Fruit fly (Drosophila melanogaster) whole organism, embryonic: Measurements from ENCODE around the gene mib1.
A peak's percentile ranks its signal among the peaks of the same experiment; 100 is the strongest.

Source experiments
- Ada2b ChIP-seq: fragments of 200-800 bp; sonication (Bioruptor generic); IDR thresholded peaks from 2 replicates; pipeline ENCODE4 v1.3.6; 2022; ENCODE audit warnings: missing biosample characterization, missing genetic modification characterization
- Atf6 ChIP-seq: fragments of 200-800 bp; sonication (Bioruptor generic); IDR thresholded peaks from 2 replicates; pipeline ENCODE4 v1.3.6; 2022; ENCODE audit warnings: missing biosample characterization, missing genetic modification characterization
- CG10462 ChIP-seq: fragments of 200-800 bp; sonication (Bioruptor generic); optimal IDR thresholded peaks from 2 replicates; lab custom pipeline; 2016; ENCODE audit warnings: missing biosample characterization, missing genetic modification characterization
- CG11560 ChIP-seq: fragments of 200-800 bp; sonication (Bioruptor generic); IDR thresholded peaks from 3 replicates; pipeline ENCODE4 v1.3.6; 2022; ENCODE audit warnings: missing biosample characterization, missing genetic modification characterization
- CG12391 ChIP-seq: fragments of 200-800 bp; sonication (Bioruptor generic); optimal IDR thresholded peaks from 3 replicates; lab custom pipeline; 2018; ENCODE audit warnings: missing biosample characterization, mild to moderate bottlenecking, missing genetic modification characterization, moderate library complexity
- CG12659 ChIP-seq: fragments of 200-800 bp; sonication (Bioruptor generic); optimal IDR thresholded peaks from 3 replicates; lab custom pipeline; 2017; ENCODE audit warnings: mild to moderate bottlenecking, missing biosample characterization, missing genetic modification reagents, missing genetic modification characterization
- CG17361 ChIP-seq: fragments of 200-800 bp; sonication (Bioruptor generic); IDR thresholded peaks from 3 replicates; pipeline ENCODE4 v1.3.6; 2022; ENCODE audit warnings: missing biosample characterization, missing genetic modification characterization
- CG17802 ChIP-seq: fragments of 200-800 bp; sonication (Bioruptor generic); optimal IDR thresholded peaks from 2 replicates; lab custom pipeline; 2018; ENCODE audit warnings: missing biosample characterization, mild to moderate bottlenecking, missing genetic modification characterization, moderate library complexity
- CG18619 ChIP-seq: fragments of 200-800 bp; sonication (Bioruptor generic); optimal IDR thresholded peaks from 3 replicates; lab custom pipeline; 2017; ENCODE audit warnings: missing biosample characterization, mild to moderate bottlenecking, missing genetic modification characterization
- CG18764 ChIP-seq: fragments of 200-800 bp; sonication (Bioruptor generic); optimal IDR thresholded peaks from 3 replicates; lab custom pipeline; 2016; ENCODE audit warnings: missing biosample characterization, missing genetic modification characterization
- CG2875 ChIP-seq: fragments of 200-800 bp; sonication (Bioruptor generic); optimal IDR thresholded peaks from 2 replicates; lab custom pipeline; 2017; ENCODE audit warnings: missing biosample characterization, mild to moderate bottlenecking, missing genetic modification characterization, missing genetic modification reagents
- CG30403 ChIP-seq: fragments of 200-800 bp; sonication (Bioruptor generic); optimal IDR thresholded peaks from 3 replicates; lab custom pipeline; 2016; ENCODE audit warnings: missing biosample characterization, missing genetic modification characterization
- CG3995 ChIP-seq: fragments of 200-800 bp; sonication (Bioruptor generic); optimal IDR thresholded peaks from 3 replicates; lab custom pipeline; 2016; ENCODE audit warnings: missing biosample characterization, missing genetic modification characterization
- CG5245 ChIP-seq: fragments of 200-800 bp; sonication (Bioruptor generic); optimal IDR thresholded peaks from 3 replicates; lab custom pipeline; 2016; ENCODE audit warnings: missing biosample characterization, missing genetic modification characterization
- CG8388 ChIP-seq: fragments of 200-800 bp; sonication (Bioruptor generic); optimal IDR thresholded peaks from 2 replicates; lab custom pipeline; 2019; ENCODE audit warnings: missing biosample characterization, mild to moderate bottlenecking, missing genetic modification characterization, moderate library complexity
- CG9437 ChIP-seq: fragments of 200-800 bp; sonication (Bioruptor generic); optimal IDR thresholded peaks from 2 replicates; lab custom pipeline; 2018; ENCODE audit warnings: missing biosample characterization, mild to moderate bottlenecking, missing genetic modification characterization
- CG9727 ChIP-seq: fragments of 200-800 bp; sonication (Bioruptor generic); optimal IDR thresholded peaks from 3 replicates; lab custom pipeline; 2017; ENCODE audit warnings: missing biosample characterization, mild to moderate bottlenecking, missing genetic modification characterization
- CG9797 ChIP-seq: fragments of 200-800 bp; sonication (Bioruptor generic); optimal IDR thresholded peaks from 3 replicates; lab custom pipeline; 2018; ENCODE audit warnings: missing biosample characterization, mild to moderate bottlenecking, missing genetic modification characterization
- Dad ChIP-seq: fragments of 200-800 bp; sonication (Bioruptor generic); optimal IDR thresholded peaks from 3 replicates; lab custom pipeline; 2016; ENCODE audit warnings: missing biosample characterization, missing genetic modification characterization
- Deaf1 ChIP-seq: fragments of 200-800 bp; optimal IDR thresholded peaks from 3 replicates; lab custom pipeline; 2019; ENCODE audit warnings: missing biosample characterization, mild to moderate bottlenecking, missing genetic modification characterization, moderate library complexity
- Dfd ChIP-seq, 2 experiments: fragments of >200 bp; optimal IDR thresholded peaks; 2 replicates each; lab custom pipeline; 2017; ENCODE audit warnings: missing biosample characterization in 2 of 2, missing genetic modification characterization in 2 of 2
- Dip3 ChIP-seq: fragments of 200-800 bp; sonication (Bioruptor generic); optimal IDR thresholded peaks from 3 replicates; lab custom pipeline; 2016; ENCODE audit warnings: missing biosample characterization, missing genetic modification characterization
- Dll ChIP-seq: fragments of 200-800 bp; sonication (Bioruptor generic); IDR thresholded peaks from 4 replicates; pipeline ENCODE4 v1.3.6; 2022; ENCODE audit warnings: missing biosample characterization, missing genetic modification characterization; ENCODE audit not compliant: partially characterized antibody
- E2f1 ChIP-seq: fragments of 200-800 bp; sonication (Bioruptor generic); IDR thresholded peaks from 2 replicates; pipeline ENCODE4 v1.3.6; 2022; ENCODE audit warnings: missing biosample characterization, missing genetic modification characterization
- Ets97D ChIP-seq: fragments of 200-800 bp; sonication (Bioruptor generic); optimal IDR thresholded peaks from 3 replicates; lab custom pipeline; 2016; ENCODE audit warnings: missing biosample characterization, missing genetic modification characterization
- Kr ChIP-seq: fragments of 200-800 bp; sonication (Bioruptor generic); optimal IDR thresholded peaks from 2 replicates; lab custom pipeline; 2017; ENCODE audit warnings: missing biosample characterization, mild to moderate bottlenecking, missing genetic modification characterization
- Mrtf ChIP-seq: fragments of 200-800 bp; sonication (Bioruptor generic); IDR thresholded peaks from 3 replicates; pipeline ENCODE4 v1.3.6; 2022; ENCODE audit warnings: missing biosample characterization, missing genetic modification characterization
- Neu2 ChIP-seq: fragments of 200-800 bp; sonication (Bioruptor generic); optimal IDR thresholded peaks from 3 replicates; lab custom pipeline; 2016; ENCODE audit warnings: missing biosample characterization, missing genetic modification characterization, borderline replicate concordance
- Oaz ChIP-seq: fragments of 200-800 bp; sonication (Bioruptor generic); IDR thresholded peaks from 2 replicates; pipeline ENCODE4 v1.3.6; 2022; ENCODE audit warnings: missing biosample characterization, missing genetic modification characterization
- Oli ChIP-seq: fragments of 200-800 bp; sonication (Bioruptor generic); optimal IDR thresholded peaks from 2 replicates; lab custom pipeline; 2018; ENCODE audit warnings: missing biosample characterization, mild to moderate bottlenecking, missing genetic modification characterization, moderate library complexity
- Pdp1 ChIP-seq, 2 experiments: fragments of 200-800 bp; sonication (Bioruptor generic); optimal IDR thresholded peaks; 3 replicates each; lab custom pipeline; 2016; ENCODE audit warnings: missing biosample characterization in 2 of 2, missing genetic modification characterization in 2 of 2, mild to moderate bottlenecking in 1 of 2, moderate library complexity in 1 of 2
- Taf1 ChIP-seq: fragments of 200-800 bp; sonication (Bioruptor generic); IDR thresholded peaks from 2 replicates; pipeline ENCODE4 v1.3.6; 2022; ENCODE audit warnings: missing biosample characterization, missing genetic modification characterization
- fu2 ChIP-seq: fragments of 200-800 bp; sonication (Bioruptor generic); optimal IDR thresholded peaks from 2 replicates; lab custom pipeline; 2016; ENCODE audit warnings: missing biosample characterization, missing genetic modification characterization
- grau ChIP-seq: fragments of 200-800 bp; optimal IDR thresholded peaks from 3 replicates; lab custom pipeline; 2019; ENCODE audit warnings: missing biosample characterization, mild to moderate bottlenecking, missing genetic modification characterization, moderate library complexity
- hkb ChIP-seq, 2 experiments: fragments of 200-800 bp in 1 of 2; fragments of >200 bp in 1 of 2; sonication (Bioruptor generic) in 1 of 2; IDR thresholded peaks in 1 of 2; optimal IDR thresholded peaks in 1 of 2; 2 replicates each; pipeline versions ENCODE4 v1.3.6 to Lab custom; 2017 to 2022; ENCODE audit warnings: missing biosample characterization in 1 of 2, missing genetic modification characterization in 1 of 2
- kay ChIP-seq: fragments of 200-800 bp; sonication (Bioruptor generic); optimal IDR thresholded peaks from 2 replicates; lab custom pipeline; 2016; ENCODE audit warnings: missing biosample characterization, missing genetic modification characterization
- lbe ChIP-seq: fragments of 200-800 bp; sonication (Bioruptor generic); optimal IDR thresholded peaks from 2 replicates; lab custom pipeline; 2016; ENCODE audit warnings: missing biosample characterization, mild to moderate bottlenecking, missing genetic modification characterization
- lmd ChIP-seq: fragments of 200-800 bp; sonication (Bioruptor generic); IDR thresholded peaks from 2 replicates; pipeline ENCODE4 v1.3.6; 2022; ENCODE audit warnings: missing biosample characterization, missing genetic modification characterization
- lov ChIP-seq, 2 experiments: fragments of 200-800 bp in 1 of 2; fragments of >200 bp in 1 of 2; sonication (Bioruptor generic) in 1 of 2; IDR thresholded peaks in 1 of 2; optimal IDR thresholded peaks in 1 of 2; 2 replicates in 1 of 2; 3 replicates in 1 of 2; pipeline versions ENCODE4 v1.3.6 to Lab custom; 2017 to 2022; ENCODE audit warnings: missing biosample characterization in 1 of 2, missing genetic modification characterization in 1 of 2
- nmo ChIP-seq: fragments of 200-800 bp; sonication (Bioruptor generic); optimal IDR thresholded peaks from 2 replicates; lab custom pipeline; 2018; ENCODE audit warnings: missing biosample characterization, mild to moderate bottlenecking, missing genetic modification characterization, moderate library complexity
- otp ChIP-seq: fragments of 200-800 bp; sonication (Bioruptor generic); IDR thresholded peaks from 3 replicates; pipeline ENCODE4, ENCODE4 v1.3.6; 2022; ENCODE audit warnings: missing biosample characterization, missing genetic modification characterization
- pb ChIP-seq: fragments of 200-800 bp; sonication (Bioruptor generic); optimal IDR thresholded peaks from 3 replicates; lab custom pipeline; 2016; ENCODE audit warnings: missing biosample characterization, missing genetic modification characterization
- rib ChIP-seq: fragments of 200-800 bp; sonication (Bioruptor generic); IDR thresholded peaks from 2 replicates; pipeline ENCODE4 v1.3.6; 2022; ENCODE audit warnings: missing biosample characterization, missing genetic modification characterization
- sens-2 ChIP-seq: fragments of 200-800 bp; sonication (Bioruptor generic); IDR thresholded peaks from 2 replicates; pipeline ENCODE4 v1.3.6; 2022; ENCODE audit warnings: missing biosample characterization, missing genetic modification characterization
- sim ChIP-seq: fragments of 200-800 bp; sonication (Bioruptor generic); IDR thresholded peaks from 2 replicates; pipeline ENCODE4 v1.3.6; 2022; ENCODE audit warnings: missing biosample characterization, missing genetic modification characterization
- trem ChIP-seq: fragments of 200-800 bp; optimal IDR thresholded peaks from 3 replicates; lab custom pipeline; 2019; ENCODE audit warnings: missing biosample characterization, mild to moderate bottlenecking, missing genetic modification characterization, moderate library complexity
- wor ChIP-seq: fragments of 200-800 bp; sonication (Bioruptor generic); IDR thresholded peaks from 2 replicates; pipeline ENCODE4 v1.3.6; 2022; ENCODE audit warnings: missing biosample characterization, missing genetic modification characterization
- zen2 ChIP-seq: fragments of 200-800 bp; sonication (Bioruptor generic); IDR thresholded peaks from 3 replicates; pipeline ENCODE4 v1.3.6; 2022; ENCODE audit warnings: missing biosample characterization, missing genetic modification characterization; ENCODE audit not compliant: partially characterized antibody

mib1 gene

DNA sequence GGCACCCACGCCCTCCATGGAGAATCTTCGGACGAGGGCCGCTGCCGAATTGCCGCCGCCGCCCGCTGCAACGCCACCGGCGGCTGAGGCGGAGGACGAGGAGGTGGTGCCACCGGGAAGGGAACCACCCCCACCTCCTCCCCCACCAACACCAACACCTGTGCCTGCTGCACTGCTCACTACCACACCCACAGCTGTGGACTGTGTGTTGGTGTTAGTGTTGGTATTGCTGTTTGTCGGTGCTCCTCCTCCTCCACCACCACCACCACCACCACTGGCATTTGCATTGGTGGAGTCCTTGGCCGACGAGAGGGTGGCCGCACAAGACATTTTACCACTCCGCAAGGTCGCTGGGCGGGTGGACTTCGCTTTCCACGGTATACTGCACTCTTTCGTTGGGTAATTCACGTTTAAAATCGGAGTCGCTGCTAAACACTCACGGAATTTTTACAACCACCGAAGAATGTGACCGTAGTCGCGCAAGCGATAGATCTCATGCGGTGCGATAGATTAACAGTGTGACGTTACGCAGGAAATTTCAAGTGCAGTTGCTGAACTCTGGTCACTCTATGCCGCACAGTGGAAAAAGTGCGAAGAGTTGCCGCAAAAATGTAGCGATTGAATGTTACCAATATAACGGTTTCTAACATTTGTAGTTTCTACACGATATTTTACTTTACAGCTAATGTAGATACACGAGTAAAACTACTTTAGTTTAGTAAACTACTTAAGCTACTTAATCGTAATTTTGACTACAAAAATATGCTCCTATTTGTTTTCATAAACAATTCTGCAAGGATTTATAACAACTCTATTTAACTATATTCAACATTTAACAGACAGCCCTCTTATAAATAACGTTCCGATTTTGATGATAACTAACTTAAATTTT lies at the start of gene mib1 (continued):
- TF ChIP-seq pb (GFP tag; lab: Kevin White, UChicago) (no peak), Ets97D (peak; percentile 88), Dad (GFP tag; lab: Kevin White, UChicago) (peak; percentile 42), lbe (no peak), sens-2 (GFP tag; lab: Robert Waterston, UW) (no peak), CG9797 (GFP tag; lab: Kevin White, UChicago) (peak; percentile 99), Dip3 (GFP tag; lab: Kevin White, UChicago) (no peak), CG8388 (no peak), CG18619 (GFP tag; lab: Kevin White, UChicago) (no peak), hkb (optimal IDR thresholded peaks at IDR 0.05; lab: Kevin White, UChicago) (no peak), hkb (GFP tag; IDR thresholded peaks at IDR 0.05; lab: Robert Waterston, UW) (0 out of 2 replicates have a peak, but pooled peaks have one; percentile 13), CG12659 (GFP tag; lab: Kevin White, UChicago) (peak; percentile 88), CG11560 (no peak), sim (GFP tag; lab: Robert Waterston, UW) (no peak), otp (GFP tag; lab: Robert Waterston, UW) (no peak), Atf6 (GFP tag; lab: Robert Waterston, UW) (peak; percentile 23; the same call in 1 of the 2 replicates), CG18764 (GFP tag; lab: Kevin White, UChicago) (no peak), CG30403 (GFP tag; lab: Kevin White, UChicago) (peak; percentile 5), fu2 (peak; percentile 43), CG17802 (tag; lab: Kevin White, UChicago) (no peak), Taf1 (GFP tag; lab: Robert Waterston, UW) (no peak), Kr (peak; percentile 18), Dfd (GFP tag; optimal IDR thresholded peaks at IDR 0.05; lab: Kevin White, UChicago) (no peak), Ada2b (GFP tag; lab: Robert Waterston, UW) (no peak), rib (GFP tag; lab: Robert Waterston, UW) (0 out of 2 replicates have a peak, but pooled peaks have one; percentile 16), grau (tag; lab: Kevin White, UChicago) (peak; percentile 59), wor (GFP tag; lab: Robert Waterston, UW) (no peak), lov (optimal IDR thresholded peaks at IDR 0.05; lab: Kevin White, UChicago) (no peak), lov (GFP tag; IDR thresholded peaks at IDR 0.05; lab: Robert Waterston, UW) (peak; percentile 62; the same call in 1 of the 3 replicates), CG10462 (GFP tag; lab: Kevin White, UChicago) (peak; percentile 42), CG2875 (GFP tag; lab: Kevin White, UChicago) (no peak), Pdp1 (GFP tag; optimal IDR thresholded peaks at IDR 0.05; lab: Kevin White, UChicago) (peak in 1 of 2 experiments; percentile 76), kay (GFP tag; lab: Kevin White, UChicago) (no peak), Mrtf (no peak), lmd (GFP tag; lab: Robert Waterston, UW) (peak; percentile 39; the same call in 1 of the 2 replicates), CG17361 (GFP tag; lab: Robert Waterston, UW) (peak; percentile 49; the same call in 2 of the 3 replicates), Oli (tag; lab: Kevin White, UChicago) (no peak), CG9437 (peak; percentile 65), CG9727 (GFP tag; lab: Kevin White, UChicago) (no peak), Deaf1 (tag; lab: Kevin White, UChicago) (peak; percentile 13), zen2 (GFP tag; lab: Robert Waterston, UW) (no peak; the same call in none of the 3 replicates), Neu2 (GFP tag; lab: Kevin White, UChicago) (no peak), CG3995 (GFP tag; lab: Kevin White, UChicago) (peak; percentile 53), Oaz (GFP tag; lab: Robert Waterston, UW) (no peak), CG5245 (GFP tag; lab: Kevin White, UChicago) (no peak), E2f1 (GFP tag; lab: Robert Waterston, UW) (no peak), nmo (GFP tag; lab: Kevin White, UChicago) (peak; percentile 90), Dll (GFP tag; lab: Robert Waterston, UW) (peak; percentile 84), CG12391 (tag; lab: Kevin White, UChicago) (peak; percentile 65), trem (tag; lab: Kevin White, UChicago) (peak; percentile 89)
